Worm (Caenorhabditis elegans): ENCODE data around the gene T19C4.5.

Gene T19C4.5

DNA sequence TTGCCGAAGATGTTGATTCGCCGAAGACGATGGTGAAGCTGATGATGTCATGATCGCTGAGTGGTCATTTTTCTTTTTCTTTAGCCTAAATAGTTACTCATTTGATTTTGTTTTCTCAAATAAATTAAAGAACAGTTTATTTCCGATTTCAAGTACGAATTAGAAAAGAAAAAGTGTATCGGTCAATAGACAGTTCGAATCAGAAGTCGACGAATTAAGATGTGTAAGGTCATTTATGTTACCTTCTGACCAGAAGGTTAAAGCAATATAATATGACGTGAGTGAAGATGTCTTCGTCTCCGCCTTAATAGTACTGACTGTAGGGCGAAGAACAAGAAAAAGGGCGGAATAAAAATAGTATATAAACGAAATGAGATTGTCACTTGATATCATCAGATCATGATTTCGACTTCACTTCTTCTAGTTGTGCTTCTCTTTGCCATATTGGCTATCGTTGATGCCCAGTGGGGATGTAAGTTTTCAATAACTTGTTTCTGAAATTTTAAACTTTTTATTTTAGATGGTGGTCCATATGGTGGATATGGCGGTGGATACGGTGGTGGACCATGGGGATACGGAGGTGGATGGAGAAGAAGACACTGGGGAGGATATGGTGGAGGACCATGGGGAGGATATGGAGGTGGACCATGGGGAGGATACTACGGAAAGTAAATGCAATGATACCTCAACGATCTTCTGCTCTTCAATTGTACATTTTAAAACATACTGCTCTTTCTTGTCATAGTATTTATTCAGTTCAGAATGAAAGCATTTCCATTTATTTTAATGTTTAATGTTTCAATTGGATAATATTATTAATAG is 24.8 kb upstream of the T19C4.5 start, which contains the start of the genes T19C4.24 and nlp-33:
T19C4.24 (minus strand) TSS at position 51 of the 822 bp plus-strand sequence.
nlp-33 (plus strand) TSS at position 389 of the 822 bp plus-strand sequence.
- TF ChIP-seq ets-5 (GFP tag; IDR thresholded peaks at IDR 0.05) (no peak), unc-86 (tag; optimal IDR thresholded peaks at IDR 0.05) (no peak), ceh-63 (GFP tag; optimal IDR thresholded peaks at IDR 0.05) (no peak), C04F5.9 (tag; optimal IDR thresholded peaks at IDR 0.05) (no peak), ceh-82 (tag; optimal IDR thresholded peaks at IDR 0.05) (no peak), grh-1 (GFP tag; IDR thresholded peaks at IDR 0.05) (peak; percentile 30; the same call in 1 of the 2 replicates), pqm-1 (tag; optimal IDR thresholded peaks at IDR 0.05) (no peak), Y116A8C.19 (tag; optimal IDR thresholded peaks at IDR 0.05; ENCODE audit: borderline replicate concordance) (no peak), sup-37 (GFP tag; optimal IDR thresholded peaks at IDR 0.05) (no peak), unc-62 (GFP tag; optimal IDR thresholded peaks at IDR 0.05) (no peak), lin-15B (tag; optimal IDR thresholded peaks at IDR 0.05) (no peak), ztf-4 (tag; optimal IDR thresholded peaks at IDR 0.05) (no peak), pag-3 (tag; optimal IDR thresholded peaks at IDR 0.05; ENCODE audit: borderline replicate concordance, insufficient read depth) (no peak), jun-1 (tag; optimal IDR thresholded peaks at IDR 0.05) (no peak), nhr-47 (tag; optimal IDR thresholded peaks at IDR 0.05) (no peak), elt-3 (tag; optimal IDR thresholded peaks at IDR 0.05) (peak in 2 of 6 experiments; percentile 60 to 74), snpc-4 (tag; optimal IDR thresholded peaks at IDR 0.05) (no peak), ceh-8 (GFP tag; optimal IDR thresholded peaks at IDR 0.05) (no peak), alr-1 (tag; optimal IDR thresholded peaks at IDR 0.05; ENCODE audit: borderline replicate concordance) (no peak), aha-1 (tag; optimal IDR thresholded peaks at IDR 0.05) (no peak), skn-1 (tag; optimal IDR thresholded peaks at IDR 0.05) (no peak), nhr-20 (tag; optimal IDR thresholded peaks at IDR 0.05) (peak; percentile 54), nhr-90 (tag; optimal IDR thresholded peaks at IDR 0.05; ENCODE audit: poor library complexity) (peak; percentile 51), lin-14 (GFP tag; optimal IDR thresholded peaks at IDR 0.05) (peak; percentile 63), efl-3 (GFP tag; optimal IDR thresholded peaks at IDR 0.05) (no peak), irx-1 (tag; optimal IDR thresholded peaks at IDR 0.05) (no peak), rnt-1 (tag; optimal IDR thresholded peaks at IDR 0.05) (no peak), unc-30 (tag; optimal IDR thresholded peaks at IDR 0.05) (no peak), sox-4 (tag; optimal IDR thresholded peaks at IDR 0.05) (no peak), lsy-2 (tag; optimal IDR thresholded peaks at IDR 0.05) (peak in 1 of 2 experiments; percentile 8), nhr-237 (tag; optimal IDR thresholded peaks at IDR 0.05) (no peak), nhr-84 (tag; optimal IDR thresholded peaks at IDR 0.05) (no peak), ztf-11 (tag; optimal IDR thresholded peaks at IDR 0.05) (no peak), unc-130 (tag; optimal IDR thresholded peaks at IDR 0.05) (no peak), fkh-10 (GFP tag; optimal IDR thresholded peaks at IDR 0.05) (no peak), mef-2 (tag; optimal IDR thresholded peaks at IDR 0.05) (no peak), mdl-1 (tag; optimal IDR thresholded peaks at IDR 0.05) (no peak), dpl-1 (GFP tag; optimal IDR thresholded peaks at IDR 0.05) (no peak), pax-3 (tag; optimal IDR thresholded peaks at IDR 0.05) (no peak), isw-1 (GFP tag; IDR thresholded peaks at IDR 0.05) (no peak), snu-23 (GFP tag; optimal IDR thresholded peaks at IDR 0.05) (peak; percentile 50), lin-13 (GFP tag; optimal IDR thresholded peaks at IDR 0.05) (no peak), F16B12.6 (tag; optimal IDR thresholded peaks at IDR 0.05) (no peak), nhr-77 (tag; optimal IDR thresholded peaks at IDR 0.05) (no peak), nhr-28 (tag; optimal IDR thresholded peaks at IDR 0.05) (no peak), ceh-90 (tag; optimal IDR thresholded peaks at IDR 0.05) (no peak), dsc-1 (tag; optimal IDR thresholded peaks at IDR 0.05) (no peak), lin-39 (tag; optimal IDR thresholded peaks at IDR 0.05) (no peak), C16A3.4 (tag; optimal IDR thresholded peaks at IDR 0.05) (no peak), mep-1 (tag; optimal IDR thresholded peaks at IDR 0.05) (no peak), vab-15 (tag; optimal IDR thresholded peaks at IDR 0.05) (no peak), nhr-12 (tag; optimal IDR thresholded peaks at IDR 0.05) (no peak)

All from whole organism, L1 larva.